Worm (Caenorhabditis elegans) whole organism, L3 larva: ENCODE data around the gene clec-239.

Experiments used
- R02D3.7 ChIP-seq: fragments of 150-350 bp; optimal IDR thresholded peaks from 2 replicates; lab custom pipeline; 2014; ENCODE audit warnings: missing biosample characterization, missing genetic modification characterization
- ZK546.5 ChIP-seq: sonication (generic microtip); optimal IDR thresholded peaks from 2 replicates; lab custom pipeline; 2017; ENCODE audit warnings: missing biosample characterization, missing genetic modification characterization
- aly-2 ChIP-seq: fragments of 150-350 bp; optimal IDR thresholded peaks from 2 replicates; lab custom pipeline; 2014; ENCODE audit warnings: missing biosample characterization, missing genetic modification characterization
- ama-1 ChIP-seq: fragments of 150-350 bp; optimal IDR thresholded peaks from 2 replicates; lab custom pipeline; 2018
- ceh-16 ChIP-seq: sonication (generic microtip); optimal IDR thresholded peaks from 2 replicates; lab custom pipeline; 2017; ENCODE audit warnings: missing biosample characterization, missing genetic modification characterization
- ceh-82 ChIP-seq: fragments of 150-350 bp; optimal IDR thresholded peaks from 2 replicates; lab custom pipeline; 2014; ENCODE audit warnings: missing biosample characterization, missing genetic modification characterization
- ceh-9 ChIP-seq: sonication (generic microtip); optimal IDR thresholded peaks from 2 replicates; lab custom pipeline; 2018; ENCODE audit warnings: missing biosample characterization, missing genetic modification characterization
- fos-1 ChIP-seq: fragments of 150-350 bp; optimal IDR thresholded peaks from 2 replicates; lab custom pipeline; 2014; ENCODE audit warnings: missing biosample characterization, missing genetic modification characterization
- nhr-23 ChIP-seq: fragments of 150-350 bp; optimal IDR thresholded peaks from 2 replicates; lab custom pipeline; 2014; ENCODE audit warnings: missing biosample characterization, missing genetic modification reagents, missing genetic modification characterization
- nhr-76 ChIP-seq: fragments of 150-350 bp; sonication (generic microtip); optimal IDR thresholded peaks from 5 replicates; lab custom pipeline; 2014; ENCODE audit warnings: missing biosample characterization, missing genetic modification characterization
- pha-4 ChIP-seq: fragments of 150-350 bp; optimal IDR thresholded peaks from 2 replicates; lab custom pipeline; 2014; ENCODE audit warnings: missing biosample characterization, missing genetic modification reagents, missing genetic modification characterization
- pqm-1 ChIP-seq: fragments of 150-350 bp; optimal IDR thresholded peaks from 2 replicates; lab custom pipeline; 2017; ENCODE audit warnings: missing biosample characterization, missing genetic modification characterization, inconsistent platforms
- unc-39 ChIP-seq: sonication (generic microtip); optimal IDR thresholded peaks from 4 replicates; lab custom pipeline; 2017; ENCODE audit warnings: missing biosample characterization, missing genetic modification characterization
- ztf-4 ChIP-seq: fragments of 150-350 bp; optimal IDR thresholded peaks from 2 replicates; lab custom pipeline; 2014; ENCODE audit warnings: missing biosample characterization, missing genetic modification characterization

ce11 chrV:16973338-16973737, 17.0 kb downstream of the clec-239 start:
- TF ChIP-seq aly-2 (no peak), ceh-9 (tag; lab: Kevin White, UChicago) (no peak), ceh-82 (tag; lab: Kevin White, UChicago) (no peak), pha-4 (tag; lab: Kevin White, UChicago) (no peak), nhr-23 (no peak), nhr-76 (tag; lab: Kevin White, UChicago) (no peak), unc-39 (tag; lab: Kevin White, UChicago) (no peak), ama-1 (no peak), ZK546.5 (tag; lab: Kevin White, UChicago) (no peak), ceh-16 (no peak), pqm-1 (tag; lab: Kevin White, UChicago) (no peak), ztf-4 (no peak), fos-1 (tag; lab: Kevin White, UChicago) (no peak), R02D3.7 (tag; lab: Kevin White, UChicago) (no peak)
